Fruit fly (Drosophila melanogaster) whole organism, pupa: ENCODE results near the gene Gyc89Db.

ENCODE experiments used
- CG10348 ChIP-seq: fragments of 200-800 bp; sonication (Bioruptor generic); IDR thresholded peaks from 2 replicates; pipeline ENCODE4 v1.3.6; 2022; ENCODE audit warnings: missing biosample characterization, missing genetic modification characterization
- CG12605 ChIP-seq: fragments of 200-800 bp; sonication (Bioruptor generic); IDR thresholded peaks from 2 replicates; pipeline ENCODE4 v1.3.6; 2022; ENCODE audit warnings: missing biosample characterization, missing genetic modification characterization
- CG13204 ChIP-seq: fragments of 200-800 bp; sonication (Bioruptor generic); optimal IDR thresholded peaks from 2 replicates; lab custom pipeline; 2018; ENCODE audit warnings: missing biosample characterization, mild to moderate bottlenecking, missing genetic modification characterization, moderate library complexity
- CG14655 ChIP-seq: fragments of 200-800 bp; sonication (Bioruptor generic); optimal IDR thresholded peaks from 3 replicates; lab custom pipeline; 2017; ENCODE audit warnings: mild to moderate bottlenecking, missing biosample characterization, missing genetic modification reagents, missing genetic modification characterization
- CG15710 ChIP-seq: fragments of 200-800 bp; sonication (Bioruptor generic); optimal IDR thresholded peaks from 2 replicates; lab custom pipeline; 2018; ENCODE audit warnings: missing biosample characterization, mild to moderate bottlenecking, missing genetic modification characterization, moderate library complexity
- CG17806 ChIP-seq: fragments of 200-800 bp; sonication (Bioruptor generic); optimal IDR thresholded peaks from 2 replicates; lab custom pipeline; 2018; ENCODE audit warnings: missing biosample characterization, mild to moderate bottlenecking, missing genetic modification characterization, moderate library complexity
- CG32121 ChIP-seq: fragments of 200-800 bp; sonication (Bioruptor generic); IDR thresholded peaks from 2 replicates; pipeline ENCODE4 v1.3.6; 2022; ENCODE audit warnings: missing biosample characterization, missing genetic modification characterization
- CG34367 ChIP-seq: fragments of 200-800 bp; sonication (Bioruptor generic); optimal IDR thresholded peaks from 2 replicates; lab custom pipeline; 2018; ENCODE audit warnings: missing biosample characterization, mild to moderate bottlenecking, missing genetic modification characterization
- CG4496 ChIP-seq: fragments of 200-800 bp; sonication (Bioruptor generic); IDR thresholded peaks from 3 replicates; pipeline ENCODE4 v1.3.6; 2022; ENCODE audit warnings: missing biosample characterization, missing genetic modification characterization
- CG8159 ChIP-seq: fragments of 200-800 bp; sonication (Bioruptor generic); optimal IDR thresholded peaks from 3 replicates; lab custom pipeline; 2018; ENCODE audit warnings: missing biosample characterization, mild to moderate bottlenecking, missing genetic modification characterization, moderate library complexity
- CG8301 ChIP-seq: fragments of 200-800 bp; sonication (Bioruptor generic); optimal IDR thresholded peaks from 2 replicates; lab custom pipeline; 2018; ENCODE audit warnings: missing biosample characterization, mild to moderate bottlenecking, missing genetic modification characterization
- CG9948 ChIP-seq: fragments of 200-800 bp; sonication (Bioruptor generic); optimal IDR thresholded peaks from 2 replicates; lab custom pipeline; 2018; ENCODE audit warnings: missing biosample characterization, mild to moderate bottlenecking, missing genetic modification characterization, moderate library complexity
- D1 ChIP-seq: fragments of 200-800 bp; sonication (Bioruptor generic); optimal IDR thresholded peaks from 2 replicates; lab custom pipeline; 2018; ENCODE audit warnings: missing biosample characterization, mild to moderate bottlenecking, missing genetic modification characterization, moderate library complexity
- EcR ChIP-seq: fragments of 200-800 bp; sonication (Bioruptor generic); optimal IDR thresholded peaks from 3 replicates; lab custom pipeline; 2019; ENCODE audit warnings: missing biosample characterization, missing genetic modification characterization, mild to moderate bottlenecking, moderate library complexity, missing genetic modification reagents
- Ets98B ChIP-seq: fragments of 200-800 bp; sonication (Bioruptor generic); IDR thresholded peaks from 2 replicates; pipeline ENCODE4 v1.3.6; 2022; ENCODE audit warnings: missing biosample characterization, missing genetic modification characterization
- Pif1A ChIP-seq: fragments of 200-800 bp; sonication (Bioruptor generic); optimal IDR thresholded peaks from 3 replicates; lab custom pipeline; 2016; ENCODE audit warnings: missing biosample characterization, missing genetic modification characterization
- Pif1B ChIP-seq: fragments of 200-800 bp; sonication (Bioruptor generic); optimal IDR thresholded peaks from 3 replicates; lab custom pipeline; 2016; ENCODE audit warnings: missing biosample characterization, missing genetic modification characterization
- Snoo ChIP-seq: fragments of 200-800 bp; sonication (Bioruptor generic); optimal IDR thresholded peaks from 3 replicates; lab custom pipeline; 2017; ENCODE audit warnings: missing biosample characterization, mild to moderate bottlenecking, missing genetic modification characterization, inconsistent platforms
- fd96Ca ChIP-seq: fragments of 200-800 bp; sonication (Bioruptor generic); IDR thresholded peaks from 3 replicates; pipeline ENCODE4 v1.3.6; 2022; ENCODE audit warnings: missing biosample characterization, missing genetic modification characterization
- gl ChIP-seq: fragments of 200-800 bp; sonication (Bioruptor generic); optimal IDR thresholded peaks from 2 replicates; lab custom pipeline; 2018; ENCODE audit warnings: missing biosample characterization, mild to moderate bottlenecking, missing genetic modification characterization
- rn ChIP-seq: fragments of 200-800 bp; sonication (Bioruptor generic); IDR thresholded peaks from 2 replicates; pipeline ENCODE4 v1.3.6; 2022; ENCODE audit warnings: missing biosample characterization, missing genetic modification characterization

The Gyc89Db gene

DNA sequence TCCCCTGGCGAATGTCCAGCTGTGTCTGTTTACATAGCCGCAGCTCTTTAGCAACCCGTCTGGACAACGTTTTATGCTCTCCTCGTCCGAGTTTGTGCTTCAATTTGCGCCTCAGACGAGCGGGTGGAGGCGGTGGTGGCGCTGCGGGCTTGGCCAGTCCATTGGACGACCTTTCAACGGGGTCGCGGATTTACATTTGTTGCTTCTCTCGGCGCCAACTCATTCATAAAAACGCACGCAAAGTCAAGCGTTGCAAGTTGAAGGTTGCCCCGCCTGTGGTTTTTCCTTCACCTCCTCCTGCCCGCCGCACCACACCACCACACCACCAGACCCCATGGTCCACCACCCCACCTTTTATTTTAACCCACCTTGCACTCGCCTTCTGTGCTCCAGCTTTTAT is 30.8 kb downstream of the Gyc89Db start:
- peak; percentile 45 for TF ChIP-seq CG13204 (GFP tag; lab: Kevin White, UChicago)
- no peak for TF ChIP-seq CG17806 (tag; lab: Kevin White, UChicago)
- TF ChIP-seq EcR (GFP tag; lab: Kevin White, UChicago), result peak; percentile 56
- no peak for TF ChIP-seq gl

- TF ChIP-seq Ets98B (GFP tag; lab: Robert Waterston, UW) (no peak), CG17806 (tag; lab: Kevin White, UChicago) (no peak), CG32121 (no peak), CG14655 (GFP tag; lab: Kevin White, UChicago) (no peak), CG4496 (GFP tag; lab: Robert Waterston, UW) (no peak), gl (no peak), fd96Ca (GFP tag; lab: Robert Waterston, UW) (no peak), CG34367 (tag; lab: Kevin White, UChicago) (no peak), CG8159 (tag; lab: Kevin White, UChicago) (no peak), CG8301 (tag; lab: Kevin White, UChicago) (no peak), rn (GFP tag; lab: Robert Waterston, UW) (no peak), CG9948 (tag; lab: Kevin White, UChicago) (no peak), Pif1B (GFP tag; lab: Kevin White, UChicago) (no peak), CG10348 (GFP tag; lab: Robert Waterston, UW) (no peak), D1 (no peak), Snoo (tag; lab: Kevin White, UChicago) (no peak), EcR (GFP tag; lab: Kevin White, UChicago) (no peak), CG12605 (GFP tag; lab: Robert Waterston, UW) (no peak), CG13204 (GFP tag; lab: Kevin White, UChicago) (no peak), CG15710 (tag; lab: Kevin White, UChicago) (no peak)
Observed at dm6 chr3R:16510128-16510527, 33.2 kb downstream of the Gyc89Db start.

- TF ChIP-seq Snoo (tag; lab: Kevin White, UChicago), result no peak
- no peak for TF ChIP-seq Pif1B (GFP tag; lab: Kevin White, UChicago)
- no peak for TF ChIP-seq Pif1A (GFP tag; lab: Kevin White, UChicago)
- TF ChIP-seq fd96Ca (GFP tag; lab: Robert Waterston, UW), result no peak
- TF ChIP-seq CG34367 (tag; lab: Kevin White, UChicago), result no peak
- TF ChIP-seq EcR (GFP tag; lab: Kevin White, UChicago), result no peak
- no peak for TF ChIP-seq CG10348 (GFP tag; lab: Robert Waterston, UW)
- TF ChIP-seq Ets98B (GFP tag; lab: Robert Waterston, UW), result no peak
- TF ChIP-seq CG9948 (tag; lab: Kevin White, UChicago), result no peak
- TF ChIP-seq gl, result no peak
- no peak for TF ChIP-seq CG4496 (GFP tag; lab: Robert Waterston, UW)
- no peak for TF ChIP-seq CG13204 (GFP tag; lab: Kevin White, UChicago)
Observed at dm6 chr3R:16518150-16518662, 41.3 kb downstream of the Gyc89Db start.

DNA sequence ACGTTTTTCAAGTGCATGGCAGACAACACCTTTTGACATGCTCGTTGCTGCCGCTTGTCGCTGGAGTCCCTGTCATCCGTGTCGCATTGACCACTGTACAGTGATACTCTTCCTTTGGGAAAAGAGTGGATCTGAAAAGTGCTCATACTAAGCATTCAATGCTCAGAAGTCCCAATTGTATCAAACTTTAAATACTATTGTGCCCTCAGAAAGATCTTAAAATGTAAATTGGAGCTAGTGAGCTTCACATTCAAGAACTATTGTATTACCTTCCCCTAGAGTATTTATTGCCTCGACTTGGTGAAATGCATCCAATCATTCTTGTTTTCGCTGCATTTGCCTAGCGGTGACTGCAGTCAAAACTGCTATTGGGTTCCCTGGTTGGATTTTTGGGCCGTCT is 46.5 kb downstream of the Gyc89Db start:
- TF ChIP-seq CG9948 (tag; lab: Kevin White, UChicago) (peak; percentile 22), CG34367 (tag; lab: Kevin White, UChicago) (peak; percentile 18), CG17806 (tag; lab: Kevin White, UChicago) (peak; percentile 67), CG14655 (GFP tag; lab: Kevin White, UChicago) (peak; percentile 63), Pif1A (GFP tag; lab: Kevin White, UChicago) (peak; percentile 41), fd96Ca (GFP tag; lab: Robert Waterston, UW) (peak; percentile 48; the same call in 1 of the 3 replicates), Ets98B (GFP tag; lab: Robert Waterston, UW) (peak; percentile 42; the same call in 1 of the 2 replicates), rn (GFP tag; lab: Robert Waterston, UW) (no peak), CG8301 (tag; lab: Kevin White, UChicago) (peak; percentile 81), Snoo (tag; lab: Kevin White, UChicago) (no peak), CG13204 (GFP tag; lab: Kevin White, UChicago) (no peak), CG15710 (tag; lab: Kevin White, UChicago) (peak; percentile 23), D1 (no peak), CG32121 (no peak; the same call in 1 of the 2 replicates), CG12605 (GFP tag; lab: Robert Waterston, UW) (no peak), CG10348 (GFP tag; lab: Robert Waterston, UW) (no peak), gl (peak; percentile 9), CG4496 (GFP tag; lab: Robert Waterston, UW) (no peak), EcR (GFP tag; lab: Kevin White, UChicago) (no peak), Pif1B (GFP tag; lab: Kevin White, UChicago) (peak; percentile 35), CG8159 (tag; lab: Kevin White, UChicago) (peak; percentile 45)

DNA sequence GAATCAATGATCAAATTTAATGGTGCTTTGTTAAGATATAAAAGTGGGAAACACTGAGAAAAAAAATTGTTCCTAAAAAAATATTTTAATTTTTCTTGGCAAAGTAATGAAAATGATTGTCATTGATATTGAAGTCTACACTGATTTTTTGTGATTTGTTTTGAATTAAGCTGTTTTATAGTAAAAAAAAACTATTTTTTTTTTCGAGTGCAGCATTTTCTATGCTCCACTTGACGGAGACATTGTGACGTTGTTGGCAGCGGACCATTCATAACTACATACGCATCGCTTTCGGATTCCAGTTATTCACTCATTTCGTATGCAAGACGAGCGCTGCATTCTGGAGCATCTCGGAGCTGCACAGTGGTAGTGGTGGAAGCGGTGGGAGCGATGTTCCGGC is 47.3 kb downstream of the Gyc89Db start:
- TF ChIP-seq CG10348 (GFP tag; lab: Robert Waterston, UW) (no peak), CG32121 (peak; percentile 85), CG4496 (GFP tag; lab: Robert Waterston, UW) (no peak), Snoo (tag; lab: Kevin White, UChicago) (peak; percentile 52), Pif1A (GFP tag; lab: Kevin White, UChicago) (peak; percentile 60), Pif1B (GFP tag; lab: Kevin White, UChicago) (peak; percentile 72), D1 (peak; percentile 79), CG13204 (GFP tag; lab: Kevin White, UChicago) (no peak), Ets98B (GFP tag; lab: Robert Waterston, UW) (peak; percentile 79), CG8301 (tag; lab: Kevin White, UChicago) (peak; percentile 94), CG8159 (tag; lab: Kevin White, UChicago) (peak; percentile 87), CG15710 (tag; lab: Kevin White, UChicago) (peak; percentile 64), EcR (GFP tag; lab: Kevin White, UChicago) (no peak), fd96Ca (GFP tag; lab: Robert Waterston, UW) (no peak), gl (peak; percentile 66), CG34367 (tag; lab: Kevin White, UChicago) (peak; percentile 48), CG12605 (GFP tag; lab: Robert Waterston, UW) (peak; percentile 86), rn (GFP tag; lab: Robert Waterston, UW) (peak; percentile 74), CG9948 (tag; lab: Kevin White, UChicago) (peak; percentile 84), CG14655 (GFP tag; lab: Kevin White, UChicago) (peak; percentile 87), CG17806 (tag; lab: Kevin White, UChicago) (peak; percentile 97)
